ENCODE assay signal across 3 worm cellular contexts in genomic region chrX:9627164-9627563, ce11.
TF ChIP-seq lines count a peak whose summit lies in the region.

No protein-coding gene starts in this region.

TF ChIP-seq in whole organism, L4 larva, 104 proteins besides CTCF, POLR2A, EP300 and RAD21:
- peak; percentile 53; the same call in 1 of the 2 replicates for TF ChIP-seq php-3 (GFP tag; IDR thresholded peaks at IDR 0.05; lab: Robert Waterston, UW)
- 0 out of 2 replicates have a peak, but pooled peaks have one; percentile 19 for TF ChIP-seq tag-97 (GFP tag; IDR thresholded peaks at IDR 0.05; lab: Robert Waterston, UW)
- 0 out of 2 replicates have a peak, but pooled peaks have one; percentile 18 for TF ChIP-seq mdt-29 (GFP tag; IDR thresholded peaks at IDR 0.05; lab: Robert Waterston, UW)
- TF ChIP-seq dmd-9 (GFP tag; IDR thresholded peaks at IDR 0.05; lab: Robert Waterston, UW), result peak; percentile 73; the same call in 1 of the 2 replicates
- 0 out of 2 replicates have a peak, but pooled peaks have one; percentile 17 for TF ChIP-seq dmd-6 (GFP tag; IDR thresholded peaks at IDR 0.05; lab: Robert Waterston, UW)
- TF ChIP-seq dmd-8 (GFP tag; IDR thresholded peaks at IDR 0.05; lab: Robert Waterston, UW), result peak; percentile 66; the same call in 1 of the 2 replicates
- 0 out of 2 replicates have a peak, but pooled peaks have one; percentile 9 for TF ChIP-seq vab-7 (GFP tag; IDR thresholded peaks at IDR 0.05; lab: Robert Waterston, UW)

TF ChIP-seq in whole organism, midembryonic, 9 proteins besides CTCF, POLR2A, EP300 and RAD21:
- TF ChIP-seq tab-1 (GFP tag; IDR thresholded peaks at IDR 0.05; lab: Robert Waterston, UW), result 0 out of 2 replicates have a peak, but pooled peaks have one; percentile 27

TF ChIP-seq in whole organism, young adult, 124 proteins besides CTCF, POLR2A, EP300 and RAD21:
- peak; percentile 70; the same call in 1 of the 2 replicates for TF ChIP-seq ztf-25 (GFP tag; IDR thresholded peaks at IDR 0.05; lab: Robert Waterston, UW)
- TF ChIP-seq D2030.7 (GFP tag; IDR thresholded peaks at IDR 0.05; lab: Robert Waterston, UW), result peak; percentile 77
- 0 out of 2 replicates have a peak, but pooled peaks have one; percentile 53 for TF ChIP-seq bed-1 (GFP tag; IDR thresholded peaks at IDR 0.05; lab: Robert Waterston, UW)
- 0 out of 2 replicates have a peak, but pooled peaks have one; percentile 55 for TF ChIP-seq F37B4.10 (GFP tag; IDR thresholded peaks at IDR 0.05; lab: Robert Waterston, UW)
- 0 out of 2 replicates have a peak, but pooled peaks have one; percentile 17 for TF ChIP-seq hmg-1.2 (GFP tag; IDR thresholded peaks at IDR 0.05; lab: Robert Waterston, UW)
- peak; percentile 47; the same call in 1 of the 2 replicates for TF ChIP-seq rcor-1 (GFP tag; IDR thresholded peaks at IDR 0.05; lab: Robert Waterston, UW)
- TF ChIP-seq cebp-2 (GFP tag; IDR thresholded peaks at IDR 0.05; lab: Robert Waterston, UW), result 0 out of 2 replicates have a peak, but pooled peaks have one; percentile 51
- TF ChIP-seq bed-2 (GFP tag; IDR thresholded peaks at IDR 0.05; lab: Robert Waterston, UW), result 0 out of 2 replicates have a peak, but pooled peaks have one; percentile 33
